Fruit fly (Drosophila melanogaster) whole organism, embryonic: Measurements from ENCODE around the gene CG6878.

Experiments used
- Atf3 ChIP-seq: fragments of 200-800 bp; sonication (Bioruptor generic); optimal IDR thresholded peaks from 3 replicates; lab custom pipeline; 2016; ENCODE audit warnings: missing biosample characterization, missing genetic modification characterization
- CG10209 ChIP-seq: fragments of 200-800 bp; sonication (Bioruptor generic); optimal IDR thresholded peaks from 3 replicates; lab custom pipeline; 2017; ENCODE audit warnings: missing biosample characterization, mild to moderate bottlenecking, missing genetic modification characterization, missing genetic modification reagents
- CG10267 ChIP-seq: fragments of 200-800 bp; sonication (Bioruptor generic); optimal IDR thresholded peaks from 2 replicates; lab custom pipeline; 2018; ENCODE audit warnings: missing biosample characterization, mild to moderate bottlenecking, missing genetic modification characterization, moderate library complexity
- CG10543 ChIP-seq: fragments of 200-800 bp; sonication (Bioruptor generic); optimal IDR thresholded peaks from 3 replicates; lab custom pipeline; 2017; ENCODE audit warnings: missing biosample characterization, mild to moderate bottlenecking, missing genetic modification characterization, moderate library complexity
- CG10565 ChIP-seq: fragments of 200-800 bp; sonication (Bioruptor generic); optimal IDR thresholded peaks from 3 replicates; lab custom pipeline; 2016; ENCODE audit warnings: missing biosample characterization, mild to moderate bottlenecking, missing genetic modification characterization
- CG11695 ChIP-seq: fragments of 200-800 bp; sonication (Bioruptor generic); IDR thresholded peaks from 3 replicates; pipeline ENCODE4 v1.3.6; 2022; ENCODE audit warnings: missing biosample characterization, missing genetic modification characterization
- CG14050 ChIP-seq: fragments of 200-800 bp; sonication (Bioruptor generic); IDR thresholded peaks from 3 replicates; pipeline ENCODE4 v1.3.6; 2022; ENCODE audit warnings: missing biosample characterization, missing genetic modification characterization
- CG16779 ChIP-seq: fragments of 200-800 bp; sonication (Bioruptor generic); IDR thresholded peaks from 2 replicates; pipeline ENCODE4 v1.3.6; 2022; ENCODE audit warnings: missing biosample characterization, missing genetic modification characterization
- CG16863 ChIP-seq: fragments of 200-800 bp; sonication (Bioruptor generic); optimal IDR thresholded peaks from 3 replicates; lab custom pipeline; 2016; ENCODE audit warnings: missing biosample characterization, missing genetic modification characterization
- CG17568 ChIP-seq: fragments of 200-800 bp; sonication (Bioruptor generic); optimal IDR thresholded peaks from 2 replicates; lab custom pipeline; 2018; ENCODE audit warnings: missing biosample characterization, mild to moderate bottlenecking, missing genetic modification characterization, moderate library complexity
- CG18619 ChIP-seq: fragments of 200-800 bp; sonication (Bioruptor generic); optimal IDR thresholded peaks from 3 replicates; lab custom pipeline; 2017; ENCODE audit warnings: missing biosample characterization, mild to moderate bottlenecking, missing genetic modification characterization
- CG2678 ChIP-seq: fragments of 200-800 bp; sonication (Bioruptor generic); optimal IDR thresholded peaks from 3 replicates; lab custom pipeline; 2019; ENCODE audit warnings: missing biosample characterization, mild to moderate bottlenecking, missing genetic modification characterization, moderate library complexity
- CG30020 ChIP-seq: fragments of 200-800 bp; optimal IDR thresholded peaks from 2 replicates; lab custom pipeline; 2019; ENCODE audit warnings: missing biosample characterization, mild to moderate bottlenecking, missing genetic modification characterization, moderate library complexity
- CG4360 ChIP-seq: fragments of 200-800 bp; sonication (Bioruptor generic); IDR thresholded peaks from 2 replicates; pipeline ENCODE4 v1.3.6; 2022; ENCODE audit warnings: missing biosample characterization, missing genetic modification characterization
- CG4424 ChIP-seq: fragments of 200-800 bp; sonication (Bioruptor generic); optimal IDR thresholded peaks from 3 replicates; lab custom pipeline; 2016; ENCODE audit warnings: missing biosample characterization, missing genetic modification characterization
- CG5953 ChIP-seq: fragments of 200-800 bp; sonication (Bioruptor generic); IDR thresholded peaks from 2 replicates; pipeline ENCODE4 v1.3.6; 2022; ENCODE audit warnings: missing biosample characterization, missing genetic modification characterization
- CG8089 ChIP-seq: fragments of 200-800 bp; sonication (Bioruptor generic); optimal IDR thresholded peaks from 3 replicates; lab custom pipeline; 2016; ENCODE audit warnings: missing biosample characterization, missing genetic modification characterization
- CG9727 ChIP-seq: fragments of 200-800 bp; sonication (Bioruptor generic); optimal IDR thresholded peaks from 3 replicates; lab custom pipeline; 2017; ENCODE audit warnings: missing biosample characterization, mild to moderate bottlenecking, missing genetic modification characterization
- D19B ChIP-seq: fragments of 200-800 bp; sonication (Bioruptor generic); optimal IDR thresholded peaks from 2 replicates; lab custom pipeline; 2017; ENCODE audit warnings: missing biosample characterization, mild to moderate bottlenecking, missing genetic modification characterization
- Dbx ChIP-seq: fragments of 200-800 bp; sonication (Bioruptor generic); IDR thresholded peaks from 3 replicates; pipeline ENCODE4 v1.3.6; 2022; ENCODE audit warnings: missing biosample characterization, missing genetic modification characterization
- Dll ChIP-seq: fragments of 200-800 bp; sonication (Bioruptor generic); IDR thresholded peaks from 4 replicates; pipeline ENCODE4 v1.3.6; 2022; ENCODE audit warnings: missing biosample characterization, missing genetic modification characterization; ENCODE audit not compliant: partially characterized antibody
- E2f1 ChIP-seq: fragments of 200-800 bp; sonication (Bioruptor generic); IDR thresholded peaks from 2 replicates; pipeline ENCODE4 v1.3.6; 2022; ENCODE audit warnings: missing biosample characterization, missing genetic modification characterization
- H15 ChIP-seq: fragments of 200-800 bp; sonication (Bioruptor generic); IDR thresholded peaks from 3 replicates; pipeline ENCODE4 v1.3.6; 2022; ENCODE audit warnings: missing biosample characterization, missing genetic modification characterization
- HLH4C ChIP-seq: fragments of 200-800 bp; sonication (Bioruptor generic); IDR thresholded peaks from 3 replicates; pipeline ENCODE4 v1.3.6; 2022; ENCODE audit warnings: missing biosample characterization, missing genetic modification characterization; ENCODE audit not compliant: partially characterized antibody
- Hr78 ChIP-seq, 2 experiments: fragments of 200-800 bp in 1 of 2; fragments of >200 bp in 1 of 2; sonication (Bioruptor generic) in 1 of 2; optimal IDR thresholded peaks; 2 replicates each; lab custom pipeline; 2017 to 2019; ENCODE audit warnings: missing biosample characterization in 2 of 2, missing genetic modification characterization in 2 of 2, mild to moderate bottlenecking in 1 of 2, moderate library complexity in 1 of 2
- Hsf ChIP-seq: fragments of 200-800 bp; sonication (Bioruptor generic); optimal IDR thresholded peaks from 3 replicates; lab custom pipeline; 2016; ENCODE audit warnings: missing biosample characterization, missing genetic modification characterization
- MTF-1 ChIP-seq: fragments of 200-800 bp; sonication (Bioruptor generic); optimal IDR thresholded peaks from 2 replicates; lab custom pipeline; 2018; ENCODE audit warnings: missing biosample characterization, mild to moderate bottlenecking, missing genetic modification characterization, borderline replicate concordance
- Nf-YC ChIP-seq: fragments of 200-800 bp; optimal IDR thresholded peaks from 3 replicates; lab custom pipeline; 2019; ENCODE audit warnings: missing biosample characterization, mild to moderate bottlenecking, missing genetic modification characterization, moderate library complexity
- Oli ChIP-seq: fragments of 200-800 bp; sonication (Bioruptor generic); optimal IDR thresholded peaks from 2 replicates; lab custom pipeline; 2018; ENCODE audit warnings: missing biosample characterization, mild to moderate bottlenecking, missing genetic modification characterization, moderate library complexity
- Ssrp ChIP-seq: fragments of 200-800 bp; sonication (Bioruptor generic); optimal IDR thresholded peaks from 2 replicates; lab custom pipeline; 2018; ENCODE audit warnings: missing biosample characterization, mild to moderate bottlenecking, missing genetic modification characterization, moderate library complexity
- Trl ChIP-seq, 3 experiments: fragments of >200 bp in 2 of 3; fragments of 200-800 bp in 1 of 3; sonication (Bioruptor generic) in 1 of 3; optimal IDR thresholded peaks; 2 replicates in 1 of 3; 3 replicates in 2 of 3; lab custom pipeline; 2016 to 2017; ENCODE audit warnings: missing biosample characterization in 1 of 3, missing genetic modification characterization in 1 of 3
- Xrp1 ChIP-seq: fragments of 200-800 bp; sonication (Bioruptor generic); IDR thresholded peaks from 2 replicates; pipeline ENCODE4 v1.3.6; 2022; ENCODE audit warnings: missing biosample characterization, missing genetic modification characterization
- ap ChIP-seq: fragments of 200-800 bp; sonication (Bioruptor generic); IDR thresholded peaks from 2 replicates; pipeline ENCODE4 v1.3.6; 2022; ENCODE audit warnings: missing biosample characterization, missing genetic modification characterization
- cad ChIP-seq: fragments of >200 bp; optimal IDR thresholded peaks from 2 replicates; lab custom pipeline; 2017; ENCODE audit warnings: missing biosample characterization, missing genetic modification characterization
- cg ChIP-seq: fragments of 200-800 bp; sonication (Bioruptor generic); optimal IDR thresholded peaks from 3 replicates; lab custom pipeline; 2019; ENCODE audit warnings: missing biosample characterization, mild to moderate bottlenecking, missing genetic modification characterization, moderate library complexity
- chn ChIP-seq: fragments of 200-800 bp; sonication (Bioruptor generic); optimal IDR thresholded peaks from 2 replicates; lab custom pipeline; 2016; ENCODE audit warnings: missing biosample characterization, missing genetic modification characterization
- lilli ChIP-seq: fragments of 200-800 bp; sonication (Bioruptor generic); optimal IDR thresholded peaks from 3 replicates; lab custom pipeline; 2016; ENCODE audit warnings: missing biosample characterization, missing genetic modification characterization
- mam ChIP-seq: fragments of 200-800 bp; sonication (Bioruptor generic); optimal IDR thresholded peaks from 3 replicates; lab custom pipeline; 2016; ENCODE audit warnings: missing biosample characterization, missing genetic modification characterization
- mirr ChIP-seq: fragments of 200-800 bp; sonication (Bioruptor generic); optimal IDR thresholded peaks from 3 replicates; lab custom pipeline; 2018; ENCODE audit warnings: missing biosample characterization, mild to moderate bottlenecking, missing genetic modification characterization
- pum ChIP-seq: fragments of 200-800 bp; sonication (Bioruptor generic); optimal IDR thresholded peaks from 2 replicates; lab custom pipeline; 2016; ENCODE audit warnings: missing biosample characterization, missing genetic modification characterization
- row ChIP-seq: fragments of 200-800 bp; sonication (Bioruptor generic); IDR thresholded peaks from 3 replicates; pipeline ENCODE4 v1.3.6; 2022; ENCODE audit warnings: missing biosample characterization, missing genetic modification characterization
- sd ChIP-seq: fragments of 200-800 bp; sonication (Bioruptor generic); optimal IDR thresholded peaks from 3 replicates; lab custom pipeline; 2018; ENCODE audit warnings: missing biosample characterization, mild to moderate bottlenecking, missing genetic modification characterization, moderate library complexity
- stc ChIP-seq: fragments of 200-800 bp; sonication (Bioruptor generic); IDR thresholded peaks from 2 replicates; pipeline ENCODE4 v1.3.6; 2022; ENCODE audit warnings: missing biosample characterization, missing genetic modification characterization
- tin ChIP-seq: fragments of 200-800 bp; sonication (Bioruptor generic); optimal IDR thresholded peaks from 3 replicates; lab custom pipeline; 2016; ENCODE audit warnings: missing biosample characterization, missing genetic modification characterization
- tna ChIP-seq: fragments of 200-800 bp; sonication (Bioruptor generic); IDR thresholded peaks from 2 replicates; pipeline ENCODE4 v1.3.6; 2022; ENCODE audit warnings: missing biosample characterization, missing genetic modification characterization; ENCODE audit not compliant: partially characterized antibody
- trh ChIP-seq: fragments of 200-800 bp; sonication (Bioruptor generic); optimal IDR thresholded peaks from 2 replicates; lab custom pipeline; 2016; ENCODE audit warnings: missing biosample characterization, missing genetic modification characterization
- tx ChIP-seq: fragments of 200-800 bp; sonication (Bioruptor generic); optimal IDR thresholded peaks from 2 replicates; lab custom pipeline; 2016; ENCODE audit warnings: missing biosample characterization, missing genetic modification characterization
- vvl ChIP-seq: fragments of 200-800 bp; sonication (Bioruptor generic); IDR thresholded peaks from 2 replicates; pipeline ENCODE4 v1.3.6; 2022; ENCODE audit warnings: missing biosample characterization, missing genetic modification characterization
- zen2 ChIP-seq: fragments of 200-800 bp; sonication (Bioruptor generic); IDR thresholded peaks from 3 replicates; pipeline ENCODE4 v1.3.6; 2022; ENCODE audit warnings: missing biosample characterization, missing genetic modification characterization; ENCODE audit not compliant: partially characterized antibody

Gene CG6878

DNA sequence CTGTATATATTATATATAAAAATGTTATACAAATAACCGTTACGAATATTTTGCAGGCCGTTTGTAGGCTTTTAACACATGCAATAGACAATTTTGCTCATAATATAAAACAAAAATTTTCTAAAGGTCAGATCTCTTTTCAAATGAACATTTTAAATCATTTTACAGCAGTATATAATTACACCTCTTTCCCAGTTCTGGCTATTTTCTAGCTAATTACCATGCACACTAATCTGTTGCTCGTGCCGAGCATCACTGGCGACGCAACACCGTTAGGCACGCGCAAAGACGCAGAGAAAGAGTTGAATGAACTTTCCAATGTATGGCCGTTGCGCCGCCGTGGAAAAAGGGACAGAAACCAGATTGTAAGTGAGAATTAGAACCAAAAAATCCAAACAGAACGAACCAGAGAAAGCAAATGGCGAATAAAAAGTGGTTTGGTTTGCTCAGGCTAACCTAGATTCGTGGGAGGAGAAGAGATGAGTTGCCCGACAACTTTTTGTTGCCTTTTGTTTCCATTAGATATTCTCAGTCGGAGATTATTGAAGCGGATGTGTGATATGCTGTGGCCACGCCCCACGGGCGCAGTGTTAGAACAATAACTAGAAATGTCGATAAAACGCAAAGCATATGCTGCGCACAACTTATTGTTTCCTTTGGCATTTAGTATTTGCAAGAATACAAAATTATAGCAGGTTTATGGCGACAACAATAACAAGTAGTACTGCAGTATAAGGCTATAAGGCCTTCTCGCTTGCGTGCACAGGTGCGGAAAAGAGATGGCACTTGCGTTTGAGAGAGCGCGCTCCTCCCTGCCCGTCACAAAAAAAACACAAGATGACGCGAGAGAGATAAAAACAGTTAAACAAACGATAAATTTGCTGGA lies 20.3 kb upstream of the CG6878 start (continued):
- TF ChIP-seq CG10565 (GFP tag; lab: Kevin White, UChicago) (no peak), CG10267 (tag; lab: Kevin White, UChicago) (peak; percentile 8), Dll (GFP tag; lab: Robert Waterston, UW) (no peak), tin (GFP tag; lab: Kevin White, UChicago) (peak; percentile 40), chn (GFP tag; lab: Kevin White, UChicago) (peak; percentile 8), sd (no peak), cg (no peak), CG2678 (tag; lab: Kevin White, UChicago) (peak; percentile 48), CG16779 (GFP tag; lab: Robert Waterston, UW) (no peak), Oli (tag; lab: Kevin White, UChicago) (no peak), mam (peak; percentile 9), CG18619 (GFP tag; lab: Kevin White, UChicago) (no peak), H15 (GFP tag; lab: Robert Waterston, UW) (no peak), pum (GFP tag; lab: Kevin White, UChicago) (no peak), HLH4C (GFP tag; lab: Robert Waterston, UW) (no peak), tx (GFP tag; lab: Kevin White, UChicago) (no peak), Hsf (GFP tag; lab: Kevin White, UChicago) (peak; percentile 15), E2f1 (GFP tag; lab: Robert Waterston, UW) (no peak), CG17568 (GFP tag; lab: Kevin White, UChicago) (no peak), Atf3 (no peak), cad (GFP tag; lab: Kevin White, UChicago) (no peak), CG8089 (GFP tag; lab: Kevin White, UChicago) (no peak), CG30020 (tag; lab: Kevin White, UChicago) (no peak), CG14050 (GFP tag; lab: Robert Waterston, UW) (no peak), Nf-YC (tag; lab: Kevin White, UChicago) (peak; percentile 20), vvl (peak; percentile 23), Trl (optimal IDR thresholded peaks at IDR 0.05; lab: Kevin White, UChicago) (peak; percentile 55 to 71), Trl (GFP tag; optimal IDR thresholded peaks at IDR 0.05; lab: Kevin White, UChicago) (no peak), stc (GFP tag; lab: Robert Waterston, UW) (no peak), zen2 (GFP tag; lab: Robert Waterston, UW) (no peak), row (GFP tag; lab: Robert Waterston, UW) (peak; percentile 83), CG9727 (GFP tag; lab: Kevin White, UChicago) (peak; percentile 31), CG11695 (GFP tag; lab: Robert Waterston, UW) (no peak), CG10209 (GFP tag; lab: Kevin White, UChicago) (peak; percentile 32), CG10543 (GFP tag; lab: Kevin White, UChicago) (no peak), Hr78 (GFP tag; optimal IDR thresholded peaks at IDR 0.05; lab: Kevin White, UChicago) (no peak), trh (no peak), Xrp1 (GFP tag; lab: Robert Waterston, UW) (peak; percentile 59), CG16863 (GFP tag; lab: Kevin White, UChicago) (no peak), ap (GFP tag; lab: Robert Waterston, UW) (no peak), MTF-1 (GFP tag; lab: Kevin White, UChicago) (no peak), tna (no peak), Ssrp (peak; percentile 30), D19B (GFP tag; lab: Kevin White, UChicago) (no peak), CG4424 (peak; percentile 39), mirr (GFP tag; lab: Kevin White, UChicago) (peak; percentile 41), lilli (GFP tag; lab: Kevin White, UChicago) (no peak), Dbx (no peak), CG5953 (no peak), CG4360 (peak; percentile 60; the same call in 1 of the 2 replicates)
